Worm (Caenorhabditis elegans) whole organism, L2 larva: ENCODE measurements around the gene Y73C8C.8.

Source experiments
- ZK546.5 ChIP-seq: sonication (generic microtip); optimal IDR thresholded peaks from 2 replicates; lab custom pipeline; 2017; ENCODE audit warnings: missing biosample characterization, missing genetic modification characterization
- ama-1 ChIP-seq: fragments of 150-350 bp; optimal IDR thresholded peaks from 2 replicates; lab custom pipeline; 2018; ENCODE audit warnings: inconsistent platforms
- elt-3 ChIP-seq: sonication (generic microtip); optimal IDR thresholded peaks from 2 replicates; lab custom pipeline; 2017; ENCODE audit warnings: missing biosample characterization, missing genetic modification characterization
- lin-39 ChIP-seq: fragments of 150-350 bp; optimal IDR thresholded peaks from 2 replicates; lab custom pipeline; 2014; ENCODE audit warnings: missing biosample characterization, missing genetic modification reagents, missing genetic modification characterization
- nhr-237 ChIP-seq: fragments of 150-350 bp; optimal IDR thresholded peaks from 2 replicates; lab custom pipeline; 2014; ENCODE audit warnings: missing biosample characterization, missing genetic modification characterization
- nhr-77 ChIP-seq: fragments of 150-350 bp; optimal IDR thresholded peaks from 2 replicates; lab custom pipeline; 2014; ENCODE audit warnings: missing biosample characterization, missing genetic modification characterization
- sma-9 ChIP-seq, 2 experiments: fragments of 150-350 bp in 1 of 2; sonication (generic microtip) in 1 of 2; optimal IDR thresholded peaks; 2 replicates each; lab custom pipeline; 2014 to 2016; ENCODE audit warnings: missing genetic modification characterization in 2 of 2, mild to moderate bottlenecking in 1 of 2, missing biosample characterization in 1 of 2, missing compliant biosample characterization in 1 of 2, missing genetic modification reagents in 1 of 2, moderate library complexity in 1 of 2
- snpc-4 ChIP-seq: fragments of 150-350 bp; optimal IDR thresholded peaks from 2 replicates; lab custom pipeline; 2014; ENCODE audit warnings: missing biosample characterization, missing genetic modification characterization
- ztf-4 ChIP-seq: fragments of 150-350 bp; optimal IDR thresholded peaks from 2 replicates; lab custom pipeline; 2014; ENCODE audit warnings: missing biosample characterization, missing genetic modification characterization

DNA sequence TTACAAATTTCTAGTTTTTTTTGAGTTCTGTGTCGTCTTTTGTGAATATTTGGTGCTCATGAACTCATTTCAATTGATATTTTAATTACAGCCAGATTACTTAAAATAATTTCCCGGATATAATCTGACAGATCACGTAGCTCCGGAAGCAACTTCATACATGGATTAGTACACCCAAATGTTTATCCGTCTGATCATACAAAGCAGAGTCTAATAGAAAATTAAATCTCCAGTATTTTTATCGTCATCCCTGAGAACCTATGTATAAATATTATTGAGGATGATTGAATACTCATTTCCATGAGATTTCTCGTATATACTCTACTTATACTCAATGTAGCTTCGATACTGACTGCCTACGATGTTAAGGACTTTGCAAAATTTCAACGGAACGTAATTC, 11.3 kb upstream of the Y73C8C.8 start, which contains the start of gene Y73C8C.12:
- no peak for TF ChIP-seq ama-1
- TF ChIP-seq nhr-237: no peak
- TF ChIP-seq elt-3 (tag; lab: Kevin White, UChicago): no peak
- TF ChIP-seq snpc-4: no peak
- no peak for TF ChIP-seq lin-39 (tag; lab: Kevin White, UChicago)
- no peak for TF ChIP-seq ZK546.5
- no peak for TF ChIP-seq sma-9 (GFP tag; optimal IDR thresholded peaks at IDR 0.05; lab: Kevin White, UChicago)
- no peak for TF ChIP-seq sma-9 (tag; optimal IDR thresholded peaks at IDR 0.05; lab: Kevin White, UChicago)
- no peak for TF ChIP-seq nhr-77 (tag; lab: Kevin White, UChicago)
- TF ChIP-seq ztf-4: no peak
